Worm (Caenorhabditis elegans) whole organism, late embryonic: Measurements from ENCODE around the gene cdc-48.2.

Source experiments
- C38D4.7 ChIP-seq: fragments of 200-800 bp; sonication (Bioruptor generic); optimal IDR thresholded peaks from 2 replicates; lab custom pipeline; 2018; ENCODE audit warnings: mild to moderate bottlenecking, missing genetic modification characterization, moderate library complexity, missing compliant biosample characterization
- K02D7.2 ChIP-seq: sonication (generic microtip); optimal IDR thresholded peaks from 2 replicates; lab custom pipeline; 2017; ENCODE audit warnings: mild to moderate bottlenecking, missing genetic modification characterization, missing compliant biosample characterization
- K09A11.1 ChIP-seq: sonication (generic microtip); optimal IDR thresholded peaks from 2 replicates; lab custom pipeline; 2017; ENCODE audit warnings: antibody characterized with exemption, mild to moderate bottlenecking, missing genetic modification characterization, missing compliant biosample characterization; ENCODE audit not compliant: insufficient read depth
- T23F11.4 ChIP-seq: fragments of 200-800 bp; sonication (Bioruptor generic); optimal IDR thresholded peaks from 2 replicates; lab custom pipeline; 2018; ENCODE audit warnings: mild to moderate bottlenecking, missing genetic modification characterization, missing compliant biosample characterization
- Y22D7AL.16 ChIP-seq: sonication (generic microtip); optimal IDR thresholded peaks from 2 replicates; lab custom pipeline; 2016; ENCODE audit warnings: missing genetic modification characterization, missing compliant biosample characterization
- ahr-1 ChIP-seq: sonication (generic microtip); optimal IDR thresholded peaks from 2 replicates; lab custom pipeline; 2016; ENCODE audit warnings: missing genetic modification characterization, missing compliant biosample characterization
- ama-1 ChIP-seq: fragments of 150-350 bp; optimal IDR thresholded peaks from 2 replicates; lab custom pipeline; 2014
- ceh-14 ChIP-seq: sonication (generic microtip); optimal IDR thresholded peaks from 2 replicates; lab custom pipeline; 2016; ENCODE audit warnings: missing genotype, missing genetic modification characterization, missing compliant biosample characterization
- ceh-18 ChIP-seq: sonication (generic microtip); optimal IDR thresholded peaks from 2 replicates; lab custom pipeline; 2016; ENCODE audit warnings: missing genetic modification characterization, missing compliant biosample characterization
- ceh-19 ChIP-seq: fragments of 200-800 bp; sonication (Bioruptor generic); optimal IDR thresholded peaks from 2 replicates; lab custom pipeline; 2018; ENCODE audit warnings: mild to moderate bottlenecking, missing genetic modification characterization, missing compliant biosample characterization
- ceh-2 ChIP-seq: sonication (generic microtip); optimal IDR thresholded peaks from 2 replicates; lab custom pipeline; 2016; ENCODE audit warnings: missing genotype, missing genetic modification characterization, missing compliant biosample characterization
- ceh-24 ChIP-seq: sonication (generic microtip); optimal IDR thresholded peaks from 2 replicates; lab custom pipeline; 2016; ENCODE audit warnings: mild to moderate bottlenecking, missing genetic modification characterization, missing compliant biosample characterization
- ceh-30 ChIP-seq: fragments of 150-350 bp; optimal IDR thresholded peaks from 2 replicates; lab custom pipeline; 2014; ENCODE audit warnings: missing biosample characterization, missing genetic modification characterization
- ceh-31 ChIP-seq: sonication (generic microtip); optimal IDR thresholded peaks from 2 replicates; lab custom pipeline; 2016; ENCODE audit warnings: missing genetic modification characterization, missing compliant biosample characterization
- ceh-34 ChIP-seq: sonication (generic microtip); optimal IDR thresholded peaks from 2 replicates; lab custom pipeline; 2016; ENCODE audit warnings: mild to moderate bottlenecking, missing genetic modification characterization, missing compliant biosample characterization
- ceh-45 ChIP-seq: fragments of 200-800 bp; sonication (Bioruptor generic); IDR thresholded peaks from 2 replicates; pipeline ENCODE4 v1.3.6; 2022; ENCODE audit warnings: missing genetic modification reagents, missing genetic modification characterization, missing compliant biosample characterization
- ceh-48 ChIP-seq: sonication (generic microtip); optimal IDR thresholded peaks from 2 replicates; lab custom pipeline; 2016; ENCODE audit warnings: missing genetic modification characterization, inconsistent platforms, missing compliant biosample characterization
- ceh-9 ChIP-seq: sonication (generic microtip); optimal IDR thresholded peaks from 2 replicates; lab custom pipeline; 2016; ENCODE audit warnings: mild to moderate bottlenecking, missing genetic modification characterization, inconsistent platforms, missing compliant biosample characterization
- che-1 ChIP-seq: sonication (generic microtip); optimal IDR thresholded peaks from 2 replicates; lab custom pipeline; 2016; ENCODE audit warnings: mild to moderate bottlenecking, missing genetic modification characterization, missing compliant biosample characterization
- elt-4 ChIP-seq: sonication (generic microtip); optimal IDR thresholded peaks from 2 replicates; lab custom pipeline; 2016; ENCODE audit warnings: missing genetic modification characterization, missing compliant biosample characterization
- ets-4 ChIP-seq: sonication (generic microtip); optimal IDR thresholded peaks from 2 replicates; lab custom pipeline; 2016; ENCODE audit warnings: missing genetic modification characterization, missing compliant biosample characterization
- fax-1 ChIP-seq: sonication (generic microtip); optimal IDR thresholded peaks from 2 replicates; lab custom pipeline; 2016; ENCODE audit warnings: missing genotype, missing genetic modification characterization, missing compliant biosample characterization
- fkh-10 ChIP-seq: fragments of 150-350 bp; optimal IDR thresholded peaks from 2 replicates; lab custom pipeline; 2014; ENCODE audit warnings: missing biosample characterization, missing genetic modification reagents, missing genetic modification characterization
- fkh-6 ChIP-seq: sonication (generic microtip); optimal IDR thresholded peaks from 2 replicates; lab custom pipeline; 2016; ENCODE audit warnings: missing genetic modification characterization, missing compliant biosample characterization
- gmeb-2 ChIP-seq: sonication (generic microtip); optimal IDR thresholded peaks from 2 replicates; lab custom pipeline; 2016; ENCODE audit warnings: missing genetic modification characterization, inconsistent platforms, missing compliant biosample characterization
- hlh-13 ChIP-seq: fragments of 200-800 bp; sonication (Bioruptor generic); optimal IDR thresholded peaks from 2 replicates; lab custom pipeline; 2018; ENCODE audit warnings: mild to moderate bottlenecking, missing genetic modification characterization, missing compliant biosample characterization
- hlh-15 ChIP-seq: sonication (generic microtip); optimal IDR thresholded peaks from 2 replicates; lab custom pipeline; 2016; ENCODE audit warnings: missing genetic modification characterization, missing compliant biosample characterization
- hlh-8 ChIP-seq: sonication (generic microtip); optimal IDR thresholded peaks from 2 replicates; lab custom pipeline; 2016; ENCODE audit warnings: missing genotype, missing genetic modification characterization, missing compliant biosample characterization
- lim-6 ChIP-seq: sonication (generic microtip); optimal IDR thresholded peaks from 2 replicates; lab custom pipeline; 2016; ENCODE audit warnings: missing genetic modification characterization, missing compliant biosample characterization
- madf-2 ChIP-seq: sonication (generic microtip); optimal IDR thresholded peaks from 2 replicates; lab custom pipeline; 2017; ENCODE audit warnings: missing genetic modification characterization, missing compliant biosample characterization
- mec-3 ChIP-seq: sonication (generic microtip); optimal IDR thresholded peaks from 2 replicates; lab custom pipeline; 2016; ENCODE audit warnings: borderline replicate concordance, missing genetic modification characterization, missing compliant biosample characterization
- nhr-232 ChIP-seq: sonication (generic microtip); optimal IDR thresholded peaks from 2 replicates; lab custom pipeline; 2016; ENCODE audit warnings: missing genetic modification characterization, missing compliant biosample characterization
- npax-4 ChIP-seq: sonication (generic microtip); optimal IDR thresholded peaks from 2 replicates; lab custom pipeline; 2016; ENCODE audit warnings: missing genetic modification characterization, missing compliant biosample characterization
- odd-2 ChIP-seq: sonication (generic microtip); optimal IDR thresholded peaks from 2 replicates; lab custom pipeline; 2017; ENCODE audit warnings: antibody characterized with exemption, mild to moderate bottlenecking, missing genetic modification characterization, missing compliant biosample characterization
- pat-9 ChIP-seq: fragments of 200-800 bp; sonication (Bioruptor generic); optimal IDR thresholded peaks from 2 replicates; lab custom pipeline; 2018; ENCODE audit warnings: mild to moderate bottlenecking, missing genetic modification characterization, moderate library complexity, missing compliant biosample characterization
- pha-2 ChIP-seq: sonication (generic microtip); optimal IDR thresholded peaks from 2 replicates; lab custom pipeline; 2017; ENCODE audit warnings: mild to moderate bottlenecking, missing genetic modification characterization, missing compliant biosample characterization
- pha-4 ChIP-seq: fragments of 150-350 bp; optimal IDR thresholded peaks from 2 replicates; lab custom pipeline; 2018; ENCODE audit warnings: missing biosample characterization, missing genetic modification reagents, missing genetic modification characterization
- pqm-1 ChIP-seq: sonication (generic microtip); optimal IDR thresholded peaks from 2 replicates; lab custom pipeline; 2016; ENCODE audit warnings: missing genetic modification characterization, missing compliant biosample characterization
- ref-2 ChIP-seq: sonication (generic microtip); optimal IDR thresholded peaks from 2 replicates; lab custom pipeline; 2016; ENCODE audit warnings: missing genetic modification characterization, missing compliant biosample characterization
- sdc-2 ChIP-seq: sonication (generic microtip); optimal IDR thresholded peaks from 2 replicates; lab custom pipeline; 2016; ENCODE audit warnings: missing genotype, missing genetic modification characterization, missing compliant biosample characterization
- sox-4 ChIP-seq: sonication (generic microtip); optimal IDR thresholded peaks from 2 replicates; lab custom pipeline; 2017; ENCODE audit warnings: mild to moderate bottlenecking, missing genetic modification characterization, inconsistent platforms, missing compliant biosample characterization
- tbx-2 ChIP-seq: sonication (generic microtip); optimal IDR thresholded peaks from 2 replicates; lab custom pipeline; 2016; ENCODE audit warnings: missing genetic modification characterization, missing compliant biosample characterization
- unc-55 ChIP-seq: sonication (generic microtip); optimal IDR thresholded peaks from 2 replicates; lab custom pipeline; 2017; ENCODE audit warnings: missing biosample characterization, missing genetic modification reagents, missing genetic modification characterization
- ztf-16 ChIP-seq: sonication (generic microtip); optimal IDR thresholded peaks from 2 replicates; lab custom pipeline; 2017; ENCODE audit warnings: missing genetic modification characterization, missing compliant biosample characterization

cdc-48.2 gene

DNA sequence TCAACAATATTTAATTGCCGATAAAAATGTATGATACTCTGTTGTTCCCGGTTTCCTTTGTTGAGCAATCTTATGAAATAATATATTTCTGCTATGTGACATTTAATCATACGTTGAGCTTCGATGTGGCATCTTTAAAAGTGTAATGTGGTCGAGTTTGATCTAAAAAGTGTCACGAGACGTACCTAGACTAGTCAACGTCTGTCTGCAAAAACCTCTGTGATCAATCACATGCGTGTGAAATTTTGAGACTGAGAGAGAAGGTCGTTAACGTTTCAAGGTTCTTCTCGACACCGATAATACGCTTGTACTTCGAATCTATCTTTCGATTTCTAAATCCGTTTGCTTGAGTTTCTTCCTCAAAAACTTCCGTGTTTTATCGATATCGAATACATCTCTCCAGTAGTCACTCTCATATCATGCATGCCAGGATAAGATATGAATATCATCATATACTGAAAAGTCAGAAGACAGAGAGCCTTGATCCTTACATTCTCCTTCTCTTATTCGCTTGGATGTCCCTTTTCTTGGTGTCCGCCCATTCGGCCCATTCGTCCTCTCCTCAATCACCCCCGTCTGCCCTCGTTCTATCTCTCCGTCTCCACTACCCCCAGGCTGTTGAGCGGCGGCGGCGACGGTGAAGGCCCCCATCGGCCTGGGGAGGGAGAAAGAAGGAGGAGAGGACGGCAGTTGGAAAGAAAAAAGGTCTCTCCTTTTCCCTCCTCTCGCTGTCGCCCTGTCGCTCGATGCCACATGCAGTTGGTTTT, 9.8 kb upstream of the cdc-48.2 start (continued):
- no peak for TF ChIP-seq ahr-1 (tag; lab: Kevin White, UChicago)
- TF ChIP-seq ama-1 = no peak
- no peak for TF ChIP-seq gmeb-2 (tag; lab: Kevin White, UChicago)
- TF ChIP-seq madf-2 = no peak
- peak; percentile 39 for TF ChIP-seq nhr-232 (tag; lab: Kevin White, UChicago)
- peak; percentile 58 for TF ChIP-seq ceh-18 (tag; lab: Kevin White, UChicago)
- TF ChIP-seq unc-55 (GFP tag; lab: Kevin White, UChicago) = no peak
- TF ChIP-seq pqm-1 (tag; lab: Kevin White, UChicago) = peak; percentile 38
- peak; percentile 57 for TF ChIP-seq T23F11.4 (GFP tag; lab: Kevin White, UChicago)
- no peak for TF ChIP-seq ztf-16 (tag; lab: Kevin White, UChicago)
- TF ChIP-seq ceh-34 (tag; lab: Kevin White, UChicago) = peak; percentile 63
- no peak for TF ChIP-seq ceh-9 (tag; lab: Kevin White, UChicago)
- TF ChIP-seq npax-4 (tag; lab: Kevin White, UChicago) = no peak
- TF ChIP-seq pat-9 (tag; lab: Kevin White, UChicago) = no peak
- peak; percentile 63 for TF ChIP-seq sox-4
- TF ChIP-seq ceh-45 (GFP tag; lab: Robert Waterston, UW) = peak; percentile 49; the same call in 1 of the 2 replicates
- TF ChIP-seq ceh-24 (tag; lab: Kevin White, UChicago) = no peak
- no peak for TF ChIP-seq fkh-10 (GFP tag; lab: Kevin White, UChicago)
- TF ChIP-seq pha-4 (tag; lab: Kevin White, UChicago) = no peak
- TF ChIP-seq hlh-13 (GFP tag; lab: Kevin White, UChicago) = no peak
- no peak for TF ChIP-seq ceh-19 (GFP tag; lab: Kevin White, UChicago)
- TF ChIP-seq hlh-8 (tag; lab: Kevin White, UChicago) = peak; percentile 12
- no peak for TF ChIP-seq odd-2 (tag; lab: Kevin White, UChicago)
- TF ChIP-seq K02D7.2 (tag; lab: Kevin White, UChicago) = no peak
- TF ChIP-seq ceh-30 (tag; lab: Kevin White, UChicago) = no peak
- TF ChIP-seq Y22D7AL.16 = no peak
- no peak for TF ChIP-seq hlh-15 (tag; lab: Kevin White, UChicago)
- TF ChIP-seq ceh-14 (tag; lab: Kevin White, UChicago) = peak; percentile 30
- no peak for TF ChIP-seq fax-1 (tag; lab: Kevin White, UChicago)
- peak; percentile 57 for TF ChIP-seq che-1 (tag; lab: Kevin White, UChicago)
- peak; percentile 16 for TF ChIP-seq ceh-48 (tag; lab: Kevin White, UChicago)
- TF ChIP-seq sdc-2 (tag; lab: Kevin White, UChicago) = peak; percentile 72
- TF ChIP-seq ceh-2 (tag; lab: Kevin White, UChicago) = no peak
- peak; percentile 66 for TF ChIP-seq ceh-31

DNA sequence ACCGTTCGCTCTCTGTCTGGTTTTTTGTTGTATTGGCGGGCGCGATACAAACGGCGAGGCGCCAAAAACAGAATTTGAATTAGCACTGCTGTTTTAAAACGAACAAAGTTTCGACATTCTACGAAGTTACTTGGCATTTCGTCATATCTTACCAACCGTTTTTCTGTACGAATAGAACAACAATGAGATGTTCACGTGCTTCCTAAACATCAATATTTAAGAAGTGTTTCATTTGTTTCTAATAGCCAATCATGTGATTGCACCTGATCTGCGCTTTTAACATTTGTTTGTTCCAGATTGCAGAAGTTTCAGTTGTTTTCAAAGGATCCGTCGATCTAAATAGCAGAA, 9.3 kb upstream of the cdc-48.2 start:
- TF ChIP-seq ceh-19 (GFP tag; lab: Kevin White, UChicago) = no peak
- no peak for TF ChIP-seq hlh-13 (GFP tag; lab: Kevin White, UChicago)
- no peak for TF ChIP-seq ahr-1 (tag; lab: Kevin White, UChicago)
- TF ChIP-seq K09A11.1 (tag; lab: Kevin White, UChicago) = no peak
- TF ChIP-seq ceh-48 (tag; lab: Kevin White, UChicago) = no peak
- TF ChIP-seq tbx-2 (tag; lab: Kevin White, UChicago) = no peak

DNA sequence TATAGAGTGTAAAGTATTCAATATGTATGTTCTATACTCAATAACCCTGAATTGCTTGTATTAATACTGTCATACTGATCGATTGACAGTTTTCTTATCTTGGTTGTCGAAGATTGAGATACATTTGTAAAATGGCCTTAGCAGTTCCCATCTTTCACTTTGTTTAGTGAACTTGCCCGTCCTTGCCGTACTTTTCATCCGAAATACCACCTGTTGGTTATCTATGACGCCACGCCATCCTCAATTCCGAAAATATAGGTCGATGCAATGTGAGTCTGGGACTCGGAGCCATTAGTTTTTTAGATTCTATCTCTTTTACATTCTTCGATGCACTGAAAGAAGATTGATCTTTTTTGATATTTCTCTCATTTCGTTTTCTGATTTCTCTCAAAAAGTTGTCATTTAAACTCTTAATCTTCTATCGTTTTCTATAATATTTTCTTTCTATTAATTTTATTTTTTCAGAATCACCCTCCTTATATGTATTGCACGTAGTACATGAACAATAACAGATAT, 8.7 kb upstream of the cdc-48.2 start, which contains the start of gene ulp-4:
TSS of gene ulp-4 (plus strand) at position 466 of the 516 bp plus-strand sequence.
- TF ChIP-seq pha-2 (tag; lab: Kevin White, UChicago) (no peak), sox-4 (no peak), odd-2 (tag; lab: Kevin White, UChicago) (no peak), ceh-45 (GFP tag; lab: Robert Waterston, UW) (no peak), ceh-19 (GFP tag; lab: Kevin White, UChicago) (no peak), ets-4 (tag; lab: Kevin White, UChicago) (no peak), ref-2 (tag; lab: Kevin White, UChicago) (no peak), mec-3 (no peak), C38D4.7 (GFP tag; lab: Kevin White, UChicago) (no peak), elt-4 (tag; lab: Kevin White, UChicago) (no peak), hlh-13 (GFP tag; lab: Kevin White, UChicago) (no peak), lim-6 (no peak), pha-4 (tag; lab: Kevin White, UChicago) (no peak), tbx-2 (tag; lab: Kevin White, UChicago) (no peak), fkh-6 (tag; lab: Kevin White, UChicago) (no peak)
